Fruit fly (Drosophila melanogaster) whole organism, prepupa: ENCODE measurements around the gene mRpL32.

Source experiments
- Blimp-1 ChIP-seq: fragments of 200-800 bp; sonication (Bioruptor generic); optimal IDR thresholded peaks from 3 replicates; lab custom pipeline; 2017; ENCODE audit warnings: missing biosample characterization, missing genetic modification characterization, mild to moderate bottlenecking, moderate library complexity, missing genetic modification reagents
- CG11902 ChIP-seq: fragments of 200-800 bp; sonication (Bioruptor generic); optimal IDR thresholded peaks from 3 replicates; lab custom pipeline; 2016; ENCODE audit warnings: missing biosample characterization, missing genetic modification characterization
- CG16779 ChIP-seq: fragments of 200-800 bp; sonication (Bioruptor generic); optimal IDR thresholded peaks from 3 replicates; lab custom pipeline; 2017; ENCODE audit warnings: missing biosample characterization, mild to moderate bottlenecking, missing genetic modification characterization
- CG3032 ChIP-seq: fragments of 200-800 bp; optimal IDR thresholded peaks from 2 replicates; lab custom pipeline; 2019; ENCODE audit warnings: missing biosample characterization, mild to moderate bottlenecking, missing genetic modification characterization, moderate library complexity
- CG34406 ChIP-seq: fragments of 200-800 bp; sonication (Bioruptor generic); optimal IDR thresholded peaks from 3 replicates; lab custom pipeline; 2016; ENCODE audit warnings: missing biosample characterization, missing genetic modification characterization
- CG6163 ChIP-seq: fragments of 200-800 bp; sonication (Bioruptor generic); IDR thresholded peaks from 3 replicates; pipeline ENCODE4 v1.3.6; 2022; ENCODE audit warnings: missing biosample characterization, missing genetic modification characterization
- CG6276 ChIP-seq: fragments of 200-800 bp; sonication (Bioruptor generic); optimal IDR thresholded peaks from 2 replicates; lab custom pipeline; 2017; ENCODE audit warnings: missing biosample characterization, mild to moderate bottlenecking, missing genetic modification characterization
- CG6792 ChIP-seq: fragments of 200-800 bp; sonication (Bioruptor generic); optimal IDR thresholded peaks from 3 replicates; lab custom pipeline; 2016; ENCODE audit warnings: missing biosample characterization, missing genetic modification characterization
- CG6808 ChIP-seq: fragments of 200-800 bp; sonication (Bioruptor generic); optimal IDR thresholded peaks from 3 replicates; lab custom pipeline; 2017; ENCODE audit warnings: missing biosample characterization, missing genetic modification characterization, mild to moderate bottlenecking, moderate library complexity, missing genetic modification reagents
- CG6854 ChIP-seq: fragments of 200-800 bp; sonication (Bioruptor generic); optimal IDR thresholded peaks from 2 replicates; lab custom pipeline; 2017; ENCODE audit warnings: missing biosample characterization, mild to moderate bottlenecking, missing genetic modification characterization
- CG7368 ChIP-seq: fragments of 200-800 bp; sonication (Bioruptor generic); optimal IDR thresholded peaks from 3 replicates; lab custom pipeline; 2016; ENCODE audit warnings: missing biosample characterization, missing genetic modification characterization
- CG8119 ChIP-seq: fragments of 200-800 bp; sonication (Bioruptor generic); IDR thresholded peaks from 3 replicates; pipeline ENCODE4 v1.3.6; 2022; ENCODE audit warnings: missing biosample characterization, missing genetic modification characterization
- CG8319 ChIP-seq: fragments of 200-800 bp; sonication (Bioruptor generic); optimal IDR thresholded peaks from 3 replicates; lab custom pipeline; 2016; ENCODE audit warnings: missing biosample characterization, missing genetic modification characterization
- CG8632 ChIP-seq: fragments of 200-800 bp; sonication (Bioruptor generic); optimal IDR thresholded peaks from 3 replicates; lab custom pipeline; 2016; ENCODE audit warnings: missing biosample characterization, missing genetic modification characterization
- Eip78C ChIP-seq: fragments of 200-800 bp; sonication (Bioruptor generic); peaks from one replicate; lab custom pipeline; 2016; ENCODE audit warnings: missing biosample characterization, missing genetic modification characterization
- Ets21C ChIP-seq: fragments of 200-800 bp; sonication (Bioruptor generic); optimal IDR thresholded peaks from 3 replicates; lab custom pipeline; 2016; ENCODE audit warnings: missing biosample characterization, missing genetic modification characterization
- Ets96B ChIP-seq: fragments of 200-800 bp; optimal IDR thresholded peaks from 2 replicates; lab custom pipeline; 2019; ENCODE audit warnings: missing biosample characterization, mild to moderate bottlenecking, missing genetic modification characterization, moderate library complexity
- Gug ChIP-seq: fragments of 200-800 bp; sonication (Bioruptor generic); IDR thresholded peaks from 2 replicates; pipeline ENCODE4 v1.3.6; 2022; ENCODE audit warnings: missing biosample characterization, missing genetic modification characterization
- Hr38 ChIP-seq: sonication (Bioruptor generic); optimal IDR thresholded peaks from 2 replicates; lab custom pipeline; 2016; ENCODE audit warnings: missing biosample characterization, missing genetic modification characterization
- Hr4 ChIP-seq: fragments of 200-800 bp; sonication (Bioruptor generic); optimal IDR thresholded peaks from 3 replicates; lab custom pipeline; 2016; ENCODE audit warnings: missing biosample characterization, missing genetic modification characterization
- Lpt ChIP-seq: fragments of 200-800 bp; sonication (Bioruptor generic); optimal IDR thresholded peaks from 3 replicates; lab custom pipeline; 2016; ENCODE audit warnings: missing biosample characterization, missing genetic modification characterization
- OdsH ChIP-seq: fragments of 200-800 bp; sonication (Bioruptor generic); optimal IDR thresholded peaks from 3 replicates; lab custom pipeline; 2016; ENCODE audit warnings: missing biosample characterization, missing genetic modification characterization
- Sox102F ChIP-seq: fragments of 200-800 bp; sonication (Bioruptor generic); optimal IDR thresholded peaks from 2 replicates; lab custom pipeline; 2016; ENCODE audit warnings: missing biosample characterization, mild to moderate bottlenecking, missing genetic modification characterization
- Sox14 ChIP-seq: fragments of 200-800 bp; sonication (Bioruptor generic); optimal IDR thresholded peaks from 3 replicates; lab custom pipeline; 2016; ENCODE audit warnings: missing biosample characterization, missing genetic modification characterization
- Sox15 ChIP-seq: fragments of 200-800 bp; sonication (Bioruptor generic); optimal IDR thresholded peaks from 3 replicates; lab custom pipeline; 2016; ENCODE audit warnings: missing biosample characterization, missing genetic modification characterization
- achi ChIP-seq: fragments of 200-800 bp; sonication (Bioruptor generic); optimal IDR thresholded peaks from 3 replicates; lab custom pipeline; 2016; ENCODE audit warnings: missing biosample characterization, missing genetic modification characterization
- acj6 ChIP-seq: fragments of 200-800 bp; sonication (Bioruptor generic); optimal IDR thresholded peaks from 3 replicates; lab custom pipeline; 2016; ENCODE audit warnings: missing biosample characterization, missing genetic modification characterization
- cyc ChIP-seq: fragments of 200-800 bp; sonication (Bioruptor generic); optimal IDR thresholded peaks from 3 replicates; lab custom pipeline; 2016; ENCODE audit warnings: missing biosample characterization, missing genetic modification characterization
- dsx ChIP-seq: fragments of 200-800 bp; optimal IDR thresholded peaks from 3 replicates; lab custom pipeline; 2019; ENCODE audit warnings: missing biosample characterization, mild to moderate bottlenecking, missing genetic modification characterization, moderate library complexity; ENCODE audit not compliant: poor library complexity, severe bottlenecking
- eg ChIP-seq: fragments of 200-800 bp; sonication (Bioruptor generic); IDR thresholded peaks from 3 replicates; pipeline ENCODE4 v1.3.6; 2022; ENCODE audit warnings: missing biosample characterization, missing genetic modification characterization
- esn ChIP-seq: fragments of 200-800 bp; sonication (Bioruptor generic); optimal IDR thresholded peaks from 2 replicates; lab custom pipeline; 2016; ENCODE audit warnings: missing biosample characterization, mild to moderate bottlenecking, missing genetic modification characterization, moderate library complexity
- fd59A ChIP-seq: fragments of 200-800 bp; sonication (Bioruptor generic); optimal IDR thresholded peaks from 2 replicates; lab custom pipeline; 2017; ENCODE audit warnings: missing biosample characterization, mild to moderate bottlenecking, missing genetic modification characterization, missing genetic modification reagents
- fkh ChIP-seq: fragments of 200-800 bp; sonication (Bioruptor generic); optimal IDR thresholded peaks from 3 replicates; lab custom pipeline; 2017; ENCODE audit warnings: missing biosample characterization, mild to moderate bottlenecking, missing genetic modification characterization, moderate library complexity
- lz ChIP-seq: fragments of 200-800 bp; sonication (Bioruptor generic); optimal IDR thresholded peaks from 3 replicates; lab custom pipeline; 2016; ENCODE audit warnings: missing biosample characterization, missing genetic modification characterization
- net ChIP-seq: fragments of 200-800 bp; sonication (Bioruptor generic); optimal IDR thresholded peaks from 3 replicates; lab custom pipeline; 2016; ENCODE audit warnings: missing biosample characterization, missing genetic modification characterization
- salr ChIP-seq, 2 experiments: fragments of 200-800 bp; sonication (Bioruptor generic); optimal IDR thresholded peaks; 3 replicates each; lab custom pipeline; 2016 to 2018; ENCODE audit warnings: missing biosample characterization in 2 of 2, missing genetic modification characterization in 2 of 2, mild to moderate bottlenecking in 1 of 2
- spab ChIP-seq: fragments of 200-800 bp; sonication (Bioruptor generic); optimal IDR thresholded peaks from 2 replicates; lab custom pipeline; 2017; ENCODE audit warnings: missing biosample characterization, mild to moderate bottlenecking, missing genetic modification characterization, missing genetic modification reagents
- svp ChIP-seq: fragments of 200-800 bp; sonication (Bioruptor generic); peaks from one replicate; lab custom pipeline; 2016; ENCODE audit warnings: missing biosample characterization, missing genetic modification characterization
- vri ChIP-seq: fragments of 200-800 bp; sonication (Bioruptor generic); optimal IDR thresholded peaks from 3 replicates; lab custom pipeline; 2016; ENCODE audit warnings: missing biosample characterization, mild to moderate bottlenecking, missing genetic modification characterization

The mRpL32 gene

DNA sequence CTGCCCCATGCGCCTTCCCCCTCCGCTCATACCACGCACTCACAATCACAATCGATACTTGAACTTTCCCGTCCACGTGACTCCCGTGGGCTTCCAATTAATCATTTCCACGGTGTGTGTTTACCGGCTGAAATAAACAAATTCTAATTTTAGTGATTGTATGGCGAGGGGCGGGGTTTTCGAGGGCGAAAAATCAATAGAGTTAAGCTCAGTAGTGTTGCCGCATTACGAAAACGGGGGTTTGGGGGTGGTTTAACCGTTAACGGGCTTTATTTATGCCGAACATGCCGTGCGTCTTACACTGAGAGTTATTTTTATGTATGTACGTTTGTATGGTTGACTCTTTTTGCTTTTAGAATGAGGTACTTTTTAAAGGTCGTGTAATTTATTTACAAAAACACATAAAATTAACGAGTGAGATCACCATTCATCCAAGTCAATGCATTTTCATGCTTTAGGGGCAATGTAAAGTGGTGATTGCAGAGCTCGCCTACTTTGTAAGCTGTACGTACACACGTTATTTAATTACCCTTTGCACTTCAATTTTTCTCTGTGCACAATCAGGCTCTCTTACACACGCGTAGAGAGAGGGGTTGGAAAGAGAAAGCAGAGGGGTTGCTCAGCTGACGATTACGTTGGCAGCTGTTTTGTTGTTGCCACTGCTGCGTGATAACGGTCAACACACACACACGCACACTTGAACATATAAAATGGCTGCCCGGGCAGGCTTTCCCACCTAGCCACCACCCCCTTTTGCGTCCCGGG lies 30.4 kb upstream of the mRpL32 start (continued):
- peak; percentile 10 for TF ChIP-seq fkh (GFP tag; lab: Kevin White, UChicago)
- peak; percentile 79 for TF ChIP-seq esn (GFP tag; lab: Kevin White, UChicago)
- TF ChIP-seq Gug: no peak
- TF ChIP-seq dsx (GFP tag; lab: Kevin White, UChicago): peak; percentile 65
- peak; percentile 79 for TF ChIP-seq lz (GFP tag; lab: Kevin White, UChicago)
- TF ChIP-seq CG11902 (GFP tag; lab: Kevin White, UChicago): peak; percentile 34
- TF ChIP-seq fd59A (GFP tag; lab: Kevin White, UChicago): peak; percentile 64
- peak; percentile 15 for TF ChIP-seq CG3032
- TF ChIP-seq CG8119: no peak
- peak; percentile 32 for TF ChIP-seq CG6276
- TF ChIP-seq Ets96B: peak; percentile 66
- TF ChIP-seq salr (GFP tag; optimal IDR thresholded peaks at IDR 0.05; lab: Kevin White, UChicago): peak; percentile 28 to 40
- TF ChIP-seq CG6808 (GFP tag; lab: Kevin White, UChicago): peak; percentile 61
- TF ChIP-seq Ets21C (GFP tag; lab: Kevin White, UChicago): peak; percentile 71
- peak; percentile 41 for TF ChIP-seq spab
- TF ChIP-seq cyc (GFP tag; lab: Kevin White, UChicago): peak; percentile 61
- peak; percentile 66 for TF ChIP-seq acj6 (GFP tag; lab: Kevin White, UChicago)
- peak; percentile 71 for TF ChIP-seq OdsH (GFP tag; lab: Kevin White, UChicago)
- TF ChIP-seq CG6792 (GFP tag; lab: Kevin White, UChicago): peak; percentile 75
- TF ChIP-seq CG6854 (GFP tag; lab: Kevin White, UChicago): no peak
- TF ChIP-seq Sox14 (GFP tag; lab: Kevin White, UChicago): peak; percentile 72
- peak; percentile 48 for TF ChIP-seq Sox15 (GFP tag; lab: Kevin White, UChicago)
- TF ChIP-seq Sox102F (GFP tag; lab: Kevin White, UChicago): peak; percentile 71
- TF ChIP-seq Lpt (GFP tag; lab: Kevin White, UChicago): no peak
- TF ChIP-seq CG16779 (tag; lab: Kevin White, UChicago): no peak

DNA sequence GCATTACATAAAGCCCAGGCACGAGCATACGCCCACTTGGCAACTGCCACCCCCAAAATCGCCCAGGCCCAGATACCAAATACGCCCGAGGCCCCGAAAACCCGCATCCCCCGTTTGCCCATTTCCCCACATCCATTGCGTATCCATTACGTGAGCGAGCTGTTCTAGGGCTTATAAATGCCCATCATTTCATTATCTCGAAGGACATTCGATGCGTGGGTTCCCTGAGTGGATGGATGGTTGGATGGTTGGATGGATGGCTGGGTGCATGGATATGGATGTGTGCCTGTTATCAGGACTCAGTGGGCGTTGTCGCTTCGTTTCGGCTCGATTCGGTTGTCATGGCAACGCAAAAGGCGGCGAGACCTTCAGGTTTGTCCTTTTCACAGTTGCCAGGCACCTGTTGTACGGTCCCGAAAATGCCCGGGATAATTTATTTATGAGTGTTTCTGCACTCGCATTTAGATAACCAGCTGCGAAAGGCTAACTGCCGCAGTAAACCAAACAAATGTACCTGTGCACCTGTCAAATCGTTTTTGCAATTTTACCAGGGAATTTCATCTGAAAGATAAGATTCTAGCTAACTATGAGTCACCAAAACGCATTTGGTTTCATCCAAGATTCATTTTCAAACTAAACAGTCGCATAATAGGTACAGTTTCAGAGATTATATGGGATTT lies 29.6 kb upstream of the mRpL32 start:
- no peak for TF ChIP-seq CG8632 (GFP tag; lab: Kevin White, UChicago)
- no peak for TF ChIP-seq esn (GFP tag; lab: Kevin White, UChicago)
- no peak for TF ChIP-seq CG7368 (GFP tag; lab: Kevin White, UChicago)
- TF ChIP-seq eg (GFP tag; lab: Robert Waterston, UW): no peak
- TF ChIP-seq vri: no peak
- TF ChIP-seq Eip78C: no peak
- TF ChIP-seq Lpt (GFP tag; lab: Kevin White, UChicago): no peak
- TF ChIP-seq Hr38: no peak
- no peak for TF ChIP-seq achi (GFP tag; lab: Kevin White, UChicago)

DNA sequence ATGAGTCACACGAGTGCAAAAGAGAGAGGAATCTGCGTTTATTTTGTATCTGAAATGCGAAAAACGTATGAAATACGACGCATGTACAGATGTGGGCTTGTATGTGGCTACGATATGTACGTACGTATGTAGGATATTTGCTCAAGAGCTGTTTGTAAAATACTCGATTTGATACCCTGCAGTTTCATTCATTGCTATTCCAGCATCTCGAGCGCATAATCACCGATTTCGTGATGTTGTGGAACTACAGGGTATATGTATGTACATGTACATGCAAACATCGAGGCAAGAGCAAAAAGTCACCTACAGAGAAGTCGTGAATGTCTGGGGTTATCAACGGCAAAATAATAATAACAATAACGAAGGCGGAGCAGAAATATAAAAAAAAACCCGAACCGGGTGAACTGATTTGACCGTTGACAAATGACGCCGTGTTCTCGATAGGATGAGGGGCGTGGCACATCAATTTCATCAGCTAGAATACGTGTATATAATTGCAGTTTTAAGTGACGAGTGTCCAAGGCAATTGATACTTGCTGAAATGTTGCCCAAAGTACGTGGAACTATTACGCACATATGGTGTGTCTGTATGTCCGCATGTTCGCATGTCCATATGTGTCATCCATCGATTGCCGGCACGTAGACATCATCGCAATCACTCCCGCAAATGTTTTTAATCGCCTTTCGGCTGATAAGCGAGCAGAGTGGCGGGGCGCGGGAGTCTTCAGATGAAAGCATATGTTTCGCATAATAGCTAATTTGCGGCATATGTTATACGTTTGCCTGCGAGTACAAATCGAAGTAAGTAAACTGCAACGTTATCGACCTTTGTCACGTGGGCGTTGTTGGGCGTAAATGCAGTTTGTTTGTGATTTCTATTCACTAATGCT lies 28.5 kb upstream of the mRpL32 start:
- TF ChIP-seq svp: peak; percentile 98
- TF ChIP-seq CG34406 (GFP tag; lab: Kevin White, UChicago): no peak
- TF ChIP-seq CG8319 (GFP tag; lab: Kevin White, UChicago): no peak
- TF ChIP-seq Hr4 (GFP tag; lab: Kevin White, UChicago): no peak
- 0 out of 3 replicates have a peak, but pooled peaks have one; percentile 33 for TF ChIP-seq CG6163 (GFP tag; lab: Robert Waterston, UW)
- no peak for TF ChIP-seq lz (GFP tag; lab: Kevin White, UChicago)
- TF ChIP-seq Eip78C: peak; percentile 46
- no peak for TF ChIP-seq Gug
- TF ChIP-seq Blimp-1 (GFP tag; lab: Kevin White, UChicago): no peak
- TF ChIP-seq net (GFP tag; lab: Kevin White, UChicago): no peak
- TF ChIP-seq Sox102F (GFP tag; lab: Kevin White, UChicago): no peak
- no peak for TF ChIP-seq Sox15 (GFP tag; lab: Kevin White, UChicago)
- TF ChIP-seq, all 60 proteins: peak for 3
